Worm (Caenorhabditis elegans) whole organism, L1 larva: ENCODE data around the gene lgg-1.

Source experiments
- C16A3.4 ChIP-seq: fragments of 150-350 bp; optimal IDR thresholded peaks from 2 replicates; lab custom pipeline; 2014; ENCODE audit warnings: missing biosample characterization, missing genetic modification characterization
- C34B4.2 ChIP-seq: sonication (generic microtip); optimal IDR thresholded peaks from 2 replicates; lab custom pipeline; 2017; ENCODE audit warnings: mild to moderate bottlenecking, missing genetic modification characterization, missing compliant biosample characterization
- aha-1 ChIP-seq: fragments of 150-350 bp; optimal IDR thresholded peaks from 2 replicates; lab custom pipeline; 2014; ENCODE audit warnings: missing biosample characterization, missing genetic modification characterization
- aly-2 ChIP-seq: fragments of 150-350 bp; optimal IDR thresholded peaks from 2 replicates; lab custom pipeline; 2014; ENCODE audit warnings: missing biosample characterization, missing genetic modification characterization
- blmp-1 ChIP-seq: fragments of 150-350 bp; optimal IDR thresholded peaks from 2 replicates; lab custom pipeline; 2014; ENCODE audit warnings: missing biosample characterization, missing genetic modification characterization
- ceh-8 ChIP-seq: fragments of 200-800 bp; sonication (Bioruptor generic); optimal IDR thresholded peaks from 2 replicates; lab custom pipeline; 2018; ENCODE audit warnings: mild to moderate bottlenecking, missing genetic modification characterization, moderate library complexity, missing compliant biosample characterization
- ceh-90 ChIP-seq: sonication (generic microtip); optimal IDR thresholded peaks from 2 replicates; lab custom pipeline; 2016; ENCODE audit warnings: missing genetic modification characterization, missing compliant biosample characterization
- ces-1 ChIP-seq: fragments of 150-350 bp; optimal IDR thresholded peaks from 2 replicates; lab custom pipeline; 2014; ENCODE audit warnings: missing biosample characterization, missing genetic modification reagents, missing genetic modification characterization
- dsc-1 ChIP-seq: sonication (generic microtip); optimal IDR thresholded peaks from 2 replicates; lab custom pipeline; 2016; ENCODE audit warnings: mild to moderate bottlenecking, missing genetic modification characterization, missing compliant biosample characterization
- efl-1 ChIP-seq, 4 experiments: fragments of 150-350 bp; optimal IDR thresholded peaks in 3 of 4; peaks in 1 of 4; 1 replicate in 1 of 4; 2 replicates in 3 of 4; lab custom pipeline; 2014; ENCODE audit warnings: missing biosample characterization in 2 of 4, missing genetic modification characterization in 2 of 4, missing genetic modification reagents in 2 of 4
- elt-3 ChIP-seq, 6 experiments: fragments of 150-350 bp in 1 of 6; sonication (generic microtip); optimal IDR thresholded peaks; 2 replicates each; lab custom pipeline; 2017 to 2018; ENCODE audit warnings: missing biosample characterization in 6 of 6, missing genetic modification characterization in 6 of 6, inconsistent platforms in 1 of 6
- ets-5 ChIP-seq: fragments of 200-800 bp; sonication (Bioruptor generic); IDR thresholded peaks from 2 replicates; pipeline ENCODE4 v1.3.6; 2022; ENCODE audit warnings: missing genetic modification characterization, missing compliant biosample characterization
- fkh-4 ChIP-seq: sonication (generic microtip); optimal IDR thresholded peaks from 2 replicates; lab custom pipeline; 2016; ENCODE audit warnings: missing compliant biosample characterization, missing genetic modification characterization, borderline replicate concordance
- fos-1 ChIP-seq: fragments of 150-350 bp; optimal IDR thresholded peaks from 2 replicates; lab custom pipeline; 2014; ENCODE audit warnings: missing biosample characterization, missing genetic modification characterization
- grh-1 ChIP-seq: fragments of 200-800 bp; sonication (Bioruptor generic); IDR thresholded peaks from 2 replicates; pipeline ENCODE4 v1.3.6; 2022; ENCODE audit warnings: missing genetic modification reagents, missing genetic modification characterization, missing compliant biosample characterization
- hpl-2 ChIP-seq: fragments of 150-350 bp; optimal IDR thresholded peaks from 2 replicates; lab custom pipeline; 2014; ENCODE audit warnings: missing biosample characterization, missing genetic modification reagents, missing genetic modification characterization
- lin-14 ChIP-seq: fragments of 200-800 bp; sonication (Bioruptor generic); optimal IDR thresholded peaks from 2 replicates; lab custom pipeline; 2018; ENCODE audit warnings: mild to moderate bottlenecking, missing genetic modification characterization, moderate library complexity, missing compliant biosample characterization
- lin-15B ChIP-seq: fragments of 150-350 bp; sonication (generic microtip); optimal IDR thresholded peaks from 3 replicates; lab custom pipeline; 2014; ENCODE audit warnings: missing biosample characterization, missing genetic modification characterization
- lin-39 ChIP-seq: fragments of 150-350 bp; optimal IDR thresholded peaks from 2 replicates; lab custom pipeline; 2014; ENCODE audit warnings: missing biosample characterization, missing genetic modification reagents, missing genetic modification characterization
- lir-3 ChIP-seq: sonication (generic microtip); optimal IDR thresholded peaks from 2 replicates; lab custom pipeline; 2016; ENCODE audit warnings: mild to moderate bottlenecking, missing genetic modification characterization, moderate library complexity, missing compliant biosample characterization; ENCODE audit not compliant: poor library complexity
- mep-1 ChIP-seq: fragments of 150-350 bp; optimal IDR thresholded peaks from 2 replicates; lab custom pipeline; 2014; ENCODE audit warnings: missing biosample characterization, missing genetic modification characterization
- nhr-19 ChIP-seq: fragments of 200-800 bp; sonication (Bioruptor generic); conservative IDR thresholded peaks from 2 replicates; pipeline ENCODE4 v1.3.6; 2022; ENCODE audit warnings: missing genetic modification characterization, missing compliant biosample characterization
- nhr-20 ChIP-seq: sonication (generic microtip); optimal IDR thresholded peaks from 2 replicates; lab custom pipeline; 2016; ENCODE audit warnings: mild to moderate bottlenecking, missing genetic modification characterization, missing compliant biosample characterization
- nhr-28 ChIP-seq: fragments of 150-350 bp; optimal IDR thresholded peaks from 2 replicates; lab custom pipeline; 2014; ENCODE audit warnings: missing biosample characterization, missing genetic modification characterization
- nhr-47 ChIP-seq: sonication (generic microtip); optimal IDR thresholded peaks from 2 replicates; lab custom pipeline; 2016; ENCODE audit warnings: mild to moderate bottlenecking, missing genetic modification characterization, moderate library complexity, missing compliant biosample characterization
- nhr-71 ChIP-seq: sonication (generic microtip); optimal IDR thresholded peaks from 2 replicates; lab custom pipeline; 2016; ENCODE audit warnings: mild to moderate bottlenecking, missing genetic modification characterization, moderate library complexity, missing compliant biosample characterization
- nhr-85 ChIP-seq: sonication (generic microtip); peaks from one replicate; lab custom pipeline; 2016; ENCODE audit warnings: missing genetic modification characterization, inconsistent platforms, missing compliant biosample characterization
- nhr-90 ChIP-seq: sonication (generic microtip); optimal IDR thresholded peaks from 2 replicates; lab custom pipeline; 2016; ENCODE audit warnings: mild to moderate bottlenecking, missing genetic modification characterization, missing compliant biosample characterization; ENCODE audit not compliant: poor library complexity
- pag-3 ChIP-seq: sonication (generic microtip); optimal IDR thresholded peaks from 2 replicates; lab custom pipeline; 2017; ENCODE audit warnings: missing genetic modification characterization, mild to moderate bottlenecking, missing compliant biosample characterization, antibody characterized with exemption, borderline replicate concordance; ENCODE audit not compliant: insufficient read depth
- rnt-1 ChIP-seq: sonication (generic microtip); optimal IDR thresholded peaks from 2 replicates; lab custom pipeline; 2016; ENCODE audit warnings: mild to moderate bottlenecking, missing genetic modification characterization, moderate library complexity, missing compliant biosample characterization
- snu-23 ChIP-seq: sonication (generic microtip); optimal IDR thresholded peaks from 2 replicates; lab custom pipeline; 2016; ENCODE audit warnings: missing genetic modification characterization, missing compliant biosample characterization
- swsn-7 ChIP-seq: sonication (generic microtip); optimal IDR thresholded peaks from 2 replicates; lab custom pipeline; 2016; ENCODE audit warnings: missing genetic modification characterization, missing compliant biosample characterization
- tbx-2 ChIP-seq: sonication (generic microtip); optimal IDR thresholded peaks from 2 replicates; lab custom pipeline; 2016; ENCODE audit warnings: missing genetic modification characterization, missing compliant biosample characterization
- unc-130 ChIP-seq: fragments of 150-350 bp; optimal IDR thresholded peaks from 2 replicates; lab custom pipeline; 2017; ENCODE audit warnings: missing biosample characterization, missing genetic modification characterization, inconsistent platforms
- unc-30 ChIP-seq: sonication (generic microtip); optimal IDR thresholded peaks from 2 replicates; lab custom pipeline; 2017; ENCODE audit warnings: missing biosample characterization, missing genetic modification characterization
- xbp-1 ChIP-seq: sonication (generic microtip); optimal IDR thresholded peaks from 2 replicates; lab custom pipeline; 2016; ENCODE audit warnings: missing genetic modification characterization, missing compliant biosample characterization
- zag-1 ChIP-seq: fragments of 150-350 bp; optimal IDR thresholded peaks from 2 replicates; lab custom pipeline; 2014; ENCODE audit warnings: missing biosample characterization, missing genetic modification characterization

The lgg-1 gene

ce11 chrII:6360822-6361221, 13.3 kb upstream of the lgg-1 start, which contains the start of gene K10B2.4 (continued):
- peak; percentile 83 for TF ChIP-seq snu-23 (GFP tag; lab: Kevin White, UChicago)
- TF ChIP-seq zag-1 (tag; lab: Kevin White, UChicago) = no peak
- no peak for TF ChIP-seq aly-2 (tag; lab: Kevin White, UChicago)
- TF ChIP-seq C16A3.4 = peak; percentile 78
- TF ChIP-seq swsn-7 (tag; lab: Kevin White, UChicago) = peak; percentile 72
- peak; percentile 77 for TF ChIP-seq nhr-71 (tag; lab: Kevin White, UChicago)
- peak; percentile 3 for TF ChIP-seq lir-3 (tag; lab: Kevin White, UChicago)
- TF ChIP-seq efl-1 (optimal IDR thresholded peaks at IDR 0.05; lab: Kevin White, UChicago) = peak; percentile 77 to 79
- peak; percentile 64 to 97 for TF ChIP-seq efl-1 (GFP tag; optimal IDR thresholded peaks at IDR 0.05 in 1 of 2; lab: Kevin White, UChicago)
- TF ChIP-seq ceh-8 (GFP tag; lab: Kevin White, UChicago) = no peak
- no peak for TF ChIP-seq ces-1 (GFP tag; lab: Kevin White, UChicago)
- TF ChIP-seq lin-14 = peak; percentile 82
- peak; percentile 82 for TF ChIP-seq nhr-20
- TF ChIP-seq lin-15B (tag; lab: Kevin White, UChicago) = peak; percentile 12
- TF ChIP-seq mep-1 (tag; lab: Kevin White, UChicago) = peak; percentile 65
- peak; percentile 15 for TF ChIP-seq lin-39 (tag; lab: Kevin White, UChicago)
- peak; percentile 2 for TF ChIP-seq nhr-85 (tag; lab: Kevin White, UChicago)
- TF ChIP-seq tbx-2 = peak; percentile 62
- TF ChIP-seq nhr-28 (tag; lab: Kevin White, UChicago) = no peak
- peak; percentile 36 for TF ChIP-seq fos-1 (tag; lab: Kevin White, UChicago)
- peak; percentile 54 for TF ChIP-seq nhr-19 (GFP tag; lab: Robert Waterston, UW)
- TF ChIP-seq xbp-1 = peak; percentile 66
- TF ChIP-seq rnt-1 (tag; lab: Kevin White, UChicago) = peak; percentile 78
- TF ChIP-seq C34B4.2 = no peak
- TF ChIP-seq unc-130 (tag; lab: Kevin White, UChicago) = peak; percentile 75
- TF ChIP-seq nhr-47 (tag; lab: Kevin White, UChicago) = peak; percentile 74
- TF ChIP-seq elt-3 (tag; optimal IDR thresholded peaks at IDR 0.05; lab: Kevin White, UChicago) = peak in 1 of 6 experiments; percentile 37
- no peak for TF ChIP-seq unc-30 (tag; lab: Kevin White, UChicago)
- no peak for TF ChIP-seq ceh-90 (tag; lab: Kevin White, UChicago)
- peak; percentile 54 for TF ChIP-seq nhr-90 (tag; lab: Kevin White, UChicago)
- TF ChIP-seq dsc-1 (tag; lab: Kevin White, UChicago) = peak; percentile 53
- peak; percentile 9 for TF ChIP-seq hpl-2
- no peak for TF ChIP-seq pag-3
- TF ChIP-seq ets-5 = no peak

ce11 chrII:6358905-6359304, 11.4 kb upstream of the lgg-1 start, which contains the start of gene C32D5.12:
TSS of gene C32D5.12 (minus strand) at chrII:6359005.
- TF ChIP-seq blmp-1 (tag; lab: Kevin White, UChicago) = peak; percentile 28
- no peak for TF ChIP-seq aha-1

- TF ChIP-seq fkh-4 (tag; lab: Kevin White, UChicago) = no peak
- TF ChIP-seq ets-5 = no peak
- TF ChIP-seq grh-1 = no peak
- TF ChIP-seq, all 84 proteins: peak for 0
These were observed 10.7 kb upstream of the lgg-1 start for ce11 chrII:6358232-6358631.
